Worm (Caenorhabditis elegans) whole organism, L1 larva: Measurements from ENCODE around the gene ZC518.8.

ENCODE experiments used
- C04F5.9 ChIP-seq: sonication (generic microtip); optimal IDR thresholded peaks from 2 replicates; lab custom pipeline; 2016; ENCODE audit warnings: missing genetic modification characterization, missing compliant biosample characterization
- F16B12.6 ChIP-seq: fragments of 150-350 bp; optimal IDR thresholded peaks from 2 replicates; lab custom pipeline; 2014; ENCODE audit warnings: missing biosample characterization, missing genetic modification characterization
- Y116A8C.19 ChIP-seq: sonication (generic microtip); optimal IDR thresholded peaks from 2 replicates; lab custom pipeline; 2016; ENCODE audit warnings: missing compliant biosample characterization, missing genetic modification characterization, borderline replicate concordance
- alr-1 ChIP-seq: fragments of 200-800 bp; sonication (Bioruptor generic); optimal IDR thresholded peaks from 2 replicates; lab custom pipeline; 2018; ENCODE audit warnings: borderline replicate concordance, mild to moderate bottlenecking, missing genetic modification characterization, missing compliant biosample characterization
- aly-2 ChIP-seq: fragments of 150-350 bp; optimal IDR thresholded peaks from 2 replicates; lab custom pipeline; 2014; ENCODE audit warnings: missing biosample characterization, missing genetic modification characterization
- ama-1 ChIP-seq: fragments of 150-350 bp; optimal IDR thresholded peaks from 2 replicates; lab custom pipeline; 2014
- ceh-8 ChIP-seq: fragments of 200-800 bp; sonication (Bioruptor generic); optimal IDR thresholded peaks from 2 replicates; lab custom pipeline; 2018; ENCODE audit warnings: mild to moderate bottlenecking, missing genetic modification characterization, moderate library complexity, missing compliant biosample characterization
- ceh-82 ChIP-seq, 3 experiments: fragments of 150-350 bp in 1 of 3; sonication (generic microtip) in 2 of 3; optimal IDR thresholded peaks; 2 replicates each; lab custom pipeline; 2014 to 2017; ENCODE audit warnings: missing biosample characterization in 3 of 3, missing genetic modification characterization in 3 of 3
- ceh-88 ChIP-seq: fragments of 200-800 bp; sonication (Bioruptor generic); IDR thresholded peaks from 2 replicates; pipeline ENCODE4 v1.3.6; 2022; ENCODE audit warnings: missing genetic modification characterization, missing compliant biosample characterization
- ces-1 ChIP-seq: fragments of 150-350 bp; optimal IDR thresholded peaks from 2 replicates; lab custom pipeline; 2014; ENCODE audit warnings: missing biosample characterization, missing genetic modification reagents, missing genetic modification characterization
- dpl-1 ChIP-seq, 3 experiments: fragments of 150-350 bp in 2 of 3; sonication (generic microtip) in 1 of 3; optimal IDR thresholded peaks; 2 replicates each; lab custom pipeline; 2014 to 2017; ENCODE audit warnings: missing biosample characterization in 3 of 3, missing genetic modification characterization in 3 of 3, missing genetic modification reagents in 3 of 3
- dsc-1 ChIP-seq: sonication (generic microtip); optimal IDR thresholded peaks from 2 replicates; lab custom pipeline; 2016; ENCODE audit warnings: mild to moderate bottlenecking, missing genetic modification characterization, missing compliant biosample characterization
- efl-1 ChIP-seq, 4 experiments: fragments of 150-350 bp; optimal IDR thresholded peaks in 3 of 4; peaks in 1 of 4; 1 replicate in 1 of 4; 2 replicates in 3 of 4; lab custom pipeline; 2014; ENCODE audit warnings: missing biosample characterization in 2 of 4, missing genetic modification characterization in 2 of 4, missing genetic modification reagents in 2 of 4
- efl-3 ChIP-seq: fragments of 200-800 bp; sonication (Bioruptor generic); optimal IDR thresholded peaks from 2 replicates; lab custom pipeline; 2018; ENCODE audit warnings: mild to moderate bottlenecking, missing genetic modification characterization, missing compliant biosample characterization
- egl-13 ChIP-seq: sonication (generic microtip); optimal IDR thresholded peaks from 2 replicates; lab custom pipeline; 2016; ENCODE audit warnings: missing genotype, missing genetic modification reagents, missing genetic modification characterization, missing compliant biosample characterization
- egl-27 ChIP-seq, 2 experiments: fragments of 150-350 bp in 1 of 2; sonication (generic microtip); optimal IDR thresholded peaks; 3 replicates each; lab custom pipeline; 2017 to 2018; ENCODE audit warnings: missing biosample characterization in 2 of 2, missing genetic modification characterization in 2 of 2, missing genetic modification reagents in 2 of 2
- elt-3 ChIP-seq, 6 experiments: fragments of 150-350 bp in 1 of 6; sonication (generic microtip); optimal IDR thresholded peaks; 2 replicates each; lab custom pipeline; 2017 to 2018; ENCODE audit warnings: missing biosample characterization in 6 of 6, missing genetic modification characterization in 6 of 6, inconsistent platforms in 1 of 6
- ets-5 ChIP-seq: fragments of 200-800 bp; sonication (Bioruptor generic); IDR thresholded peaks from 2 replicates; pipeline ENCODE4 v1.3.6; 2022; ENCODE audit warnings: missing genetic modification characterization, missing compliant biosample characterization
- fkh-10 ChIP-seq: sonication (generic microtip); optimal IDR thresholded peaks from 2 replicates; lab custom pipeline; 2017; ENCODE audit warnings: missing biosample characterization, missing genetic modification reagents, missing genetic modification characterization
- fkh-8 ChIP-seq: sonication (generic microtip); optimal IDR thresholded peaks from 2 replicates; lab custom pipeline; 2016; ENCODE audit warnings: mild to moderate bottlenecking, missing genetic modification characterization, missing compliant biosample characterization
- grh-1 ChIP-seq: fragments of 200-800 bp; sonication (Bioruptor generic); IDR thresholded peaks from 2 replicates; pipeline ENCODE4 v1.3.6; 2022; ENCODE audit warnings: missing genetic modification reagents, missing genetic modification characterization, missing compliant biosample characterization
- hlh-4 ChIP-seq: sonication (generic microtip); optimal IDR thresholded peaks from 2 replicates; lab custom pipeline; 2016; ENCODE audit warnings: mild to moderate bottlenecking, missing genetic modification characterization, missing compliant biosample characterization
- hpl-2 ChIP-seq: fragments of 150-350 bp; optimal IDR thresholded peaks from 2 replicates; lab custom pipeline; 2014; ENCODE audit warnings: missing biosample characterization, missing genetic modification reagents, missing genetic modification characterization
- isw-1 ChIP-seq: fragments of 200-800 bp; sonication (Bioruptor generic); IDR thresholded peaks from 2 replicates; pipeline ENCODE4 v1.3.6; 2022; ENCODE audit warnings: missing genetic modification characterization, missing compliant biosample characterization
- jun-1 ChIP-seq: fragments of 150-350 bp; optimal IDR thresholded peaks from 2 replicates; lab custom pipeline; 2014; ENCODE audit warnings: missing biosample characterization, missing genetic modification reagents, missing genetic modification characterization
- lin-15B ChIP-seq: fragments of 150-350 bp; sonication (generic microtip); optimal IDR thresholded peaks from 3 replicates; lab custom pipeline; 2014; ENCODE audit warnings: missing biosample characterization, missing genetic modification characterization
- lin-35 ChIP-seq, 2 experiments: fragments of 150-350 bp; optimal IDR thresholded peaks; 2 replicates each; lab custom pipeline; 2014; ENCODE audit warnings: missing biosample characterization in 2 of 2, missing genetic modification characterization in 2 of 2, missing genetic modification reagents in 2 of 2
- lsy-2 ChIP-seq, 2 experiments: fragments of 150-350 bp; optimal IDR thresholded peaks; 2 replicates each; lab custom pipeline; 2014; ENCODE audit warnings: missing biosample characterization in 2 of 2, missing genetic modification characterization in 2 of 2
- mab-9 ChIP-seq: fragments of 200-800 bp; sonication (Bioruptor generic); IDR thresholded peaks from 2 replicates; pipeline ENCODE4 v1.3.6; 2022; ENCODE audit warnings: missing genetic modification reagents, missing genetic modification characterization, missing compliant biosample characterization
- mdl-1 ChIP-seq, 2 experiments: fragments of 150-350 bp; optimal IDR thresholded peaks; 2 replicates each; lab custom pipeline; 2014 to 2017; ENCODE audit warnings: missing biosample characterization in 2 of 2, missing genetic modification characterization in 2 of 2, inconsistent platforms in 1 of 2
- nhr-11 ChIP-seq: fragments of 150-350 bp; optimal IDR thresholded peaks from 2 replicates; lab custom pipeline; 2014; ENCODE audit warnings: missing biosample characterization, missing genetic modification characterization
- nhr-19 ChIP-seq: fragments of 200-800 bp; sonication (Bioruptor generic); conservative IDR thresholded peaks from 2 replicates; pipeline ENCODE4 v1.3.6; 2022; ENCODE audit warnings: missing genetic modification characterization, missing compliant biosample characterization
- nhr-20 ChIP-seq: sonication (generic microtip); optimal IDR thresholded peaks from 2 replicates; lab custom pipeline; 2016; ENCODE audit warnings: mild to moderate bottlenecking, missing genetic modification characterization, missing compliant biosample characterization
- nhr-237 ChIP-seq: fragments of 150-350 bp; optimal IDR thresholded peaks from 2 replicates; lab custom pipeline; 2014; ENCODE audit warnings: missing biosample characterization, missing genetic modification characterization
- nhr-28 ChIP-seq: fragments of 150-350 bp; optimal IDR thresholded peaks from 2 replicates; lab custom pipeline; 2014; ENCODE audit warnings: missing biosample characterization, missing genetic modification characterization
- nhr-76 ChIP-seq: sonication (generic microtip); optimal IDR thresholded peaks from 2 replicates; lab custom pipeline; 2017; ENCODE audit warnings: missing biosample characterization, missing genetic modification characterization
- nhr-84 ChIP-seq: sonication (generic microtip); optimal IDR thresholded peaks from 2 replicates; lab custom pipeline; 2017; ENCODE audit warnings: missing biosample characterization, missing genetic modification characterization
- pag-3 ChIP-seq: sonication (generic microtip); optimal IDR thresholded peaks from 2 replicates; lab custom pipeline; 2017; ENCODE audit warnings: missing genetic modification characterization, mild to moderate bottlenecking, missing compliant biosample characterization, antibody characterized with exemption, borderline replicate concordance; ENCODE audit not compliant: insufficient read depth
- skn-1 ChIP-seq: fragments of 150-350 bp; optimal IDR thresholded peaks from 2 replicates; lab custom pipeline; 2014; ENCODE audit warnings: missing biosample characterization, missing genetic modification characterization
- snu-23 ChIP-seq: sonication (generic microtip); optimal IDR thresholded peaks from 2 replicates; lab custom pipeline; 2016; ENCODE audit warnings: missing genetic modification characterization, missing compliant biosample characterization
- sptf-1 ChIP-seq: fragments of 150-350 bp; optimal IDR thresholded peaks from 2 replicates; lab custom pipeline; 2014; ENCODE audit warnings: missing biosample characterization, missing genetic modification characterization
- sup-37 ChIP-seq: fragments of 200-800 bp; sonication (Bioruptor generic); optimal IDR thresholded peaks from 2 replicates; lab custom pipeline; 2018; ENCODE audit warnings: mild to moderate bottlenecking, missing genetic modification characterization, missing compliant biosample characterization
- tbx-2 ChIP-seq: sonication (generic microtip); optimal IDR thresholded peaks from 2 replicates; lab custom pipeline; 2016; ENCODE audit warnings: missing genetic modification characterization, missing compliant biosample characterization
- unc-30 ChIP-seq: sonication (generic microtip); optimal IDR thresholded peaks from 2 replicates; lab custom pipeline; 2017; ENCODE audit warnings: missing biosample characterization, missing genetic modification characterization
- unc-86 ChIP-seq: sonication (generic microtip); optimal IDR thresholded peaks from 2 replicates; lab custom pipeline; 2016; ENCODE audit warnings: missing genetic modification characterization, missing compliant biosample characterization
- xbp-1 ChIP-seq: sonication (generic microtip); optimal IDR thresholded peaks from 2 replicates; lab custom pipeline; 2016; ENCODE audit warnings: missing genetic modification characterization, missing compliant biosample characterization
- zip-4 ChIP-seq: fragments of 200-800 bp; sonication (Bioruptor generic); optimal IDR thresholded peaks from 2 replicates; lab custom pipeline; 2018; ENCODE audit warnings: mild to moderate bottlenecking, missing genetic modification characterization, moderate library complexity, missing compliant biosample characterization
- ztf-4 ChIP-seq: fragments of 150-350 bp; optimal IDR thresholded peaks from 2 replicates; lab custom pipeline; 2014; ENCODE audit warnings: missing biosample characterization, missing genetic modification characterization

Gene ZC518.8

DNA sequence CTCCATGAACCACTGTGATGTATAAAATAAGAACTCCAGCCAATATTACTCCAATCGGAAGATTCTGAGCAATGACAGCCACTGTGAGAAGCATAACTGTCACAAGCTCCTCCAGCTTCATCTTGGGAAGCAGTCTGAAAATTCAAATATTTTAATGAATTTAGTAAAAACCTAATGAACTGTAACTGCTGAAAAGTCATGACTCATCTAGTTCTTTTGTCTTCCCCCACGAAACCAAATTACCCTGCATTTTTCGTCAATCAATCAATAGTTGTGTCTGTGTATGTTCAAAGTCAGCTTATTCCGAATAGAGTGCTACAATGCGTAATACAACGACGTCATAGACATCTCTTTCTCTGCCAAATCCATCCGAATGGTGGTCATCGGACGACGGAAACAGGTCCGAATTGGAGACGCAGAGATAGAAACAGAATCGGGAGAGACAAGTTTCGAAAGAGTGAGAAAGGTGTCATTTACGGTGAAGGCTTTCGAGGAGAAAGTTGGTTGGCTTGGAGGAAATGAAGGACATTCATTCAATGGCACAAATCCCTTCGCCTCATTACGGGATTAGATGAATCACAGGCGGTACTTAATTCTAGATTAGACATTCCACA, 35.0 kb upstream of the ZC518.8 start (continued):
- TF ChIP-seq C04F5.9 (tag; lab: Kevin White, UChicago) (no peak), nhr-76 (no peak), Y116A8C.19 (tag; lab: Kevin White, UChicago) (no peak), fkh-8 (tag; lab: Kevin White, UChicago) (no peak), aly-2 (tag; lab: Kevin White, UChicago) (no peak), hpl-2 (GFP tag; lab: Kevin White, UChicago) (no peak), lin-35 (GFP tag; optimal IDR thresholded peaks at IDR 0.05; lab: Kevin White, UChicago) (peak in 1 of 2 experiments; percentile 50), sptf-1 (tag; lab: Kevin White, UChicago) (no peak), nhr-237 (no peak), lsy-2 (tag; optimal IDR thresholded peaks at IDR 0.05; lab: Kevin White, UChicago) (peak; percentile 16 to 54), efl-1 (optimal IDR thresholded peaks at IDR 0.05; lab: Kevin White, UChicago) (peak; percentile 23 to 28), efl-1 (GFP tag; optimal IDR thresholded peaks at IDR 0.05 in 1 of 2; lab: Kevin White, UChicago) (peak in 1 of 2 experiments; percentile 6), elt-3 (tag; optimal IDR thresholded peaks at IDR 0.05; lab: Kevin White, UChicago) (peak in 1 of 6 experiments; percentile 28), egl-13 (tag; lab: Kevin White, UChicago) (no peak), ets-5 (GFP tag; lab: Robert Waterston, UW) (no peak), hlh-4 (tag; lab: Kevin White, UChicago) (no peak), nhr-84 (tag; lab: Kevin White, UChicago) (no peak), zip-4 (GFP tag; lab: Kevin White, UChicago) (no peak), unc-86 (tag; lab: Kevin White, UChicago) (no peak), mdl-1 (tag; optimal IDR thresholded peaks at IDR 0.05; lab: Kevin White, UChicago) (no peak), tbx-2 (tag; lab: Kevin White, UChicago) (no peak), skn-1 (tag; lab: Kevin White, UChicago) (no peak), ces-1 (GFP tag; lab: Kevin White, UChicago) (no peak), xbp-1 (tag; lab: Kevin White, UChicago) (no peak), nhr-28 (tag; lab: Kevin White, UChicago) (no peak), grh-1 (GFP tag; lab: Robert Waterston, UW) (peak; percentile 67), egl-27 (tag; optimal IDR thresholded peaks at IDR 0.05; lab: Kevin White, UChicago) (no peak), snu-23 (GFP tag; lab: Kevin White, UChicago) (peak; percentile 18), sup-37 (GFP tag; lab: Kevin White, UChicago) (no peak), dpl-1 (GFP tag; optimal IDR thresholded peaks at IDR 0.05; lab: Kevin White, UChicago) (peak in 2 of 3 experiments; percentile 0 to 33), unc-30 (tag; lab: Kevin White, UChicago) (no peak), nhr-20 (tag; lab: Kevin White, UChicago) (peak; percentile 15), ceh-88 (GFP tag; lab: Robert Waterston, UW) (no peak), ztf-4 (tag; lab: Kevin White, UChicago) (peak; percentile 56), jun-1 (tag; lab: Kevin White, UChicago) (peak; percentile 15), mab-9 (GFP tag; lab: Robert Waterston, UW) (no peak), isw-1 (GFP tag; lab: Robert Waterston, UW) (no peak)

- TF ChIP-seq nhr-11 (tag; lab: Kevin White, UChicago): peak; percentile 87
- TF ChIP-seq lin-15B (tag; lab: Kevin White, UChicago): peak; percentile 94
- TF ChIP-seq ceh-82 (tag; optimal IDR thresholded peaks at IDR 0.05; lab: Kevin White, UChicago): peak; percentile 91 to 98 (median 93)
- peak; percentile 81 for TF ChIP-seq fkh-10 (GFP tag; lab: Kevin White, UChicago)
- peak; percentile 95 for TF ChIP-seq skn-1 (tag; lab: Kevin White, UChicago)
- TF ChIP-seq Y116A8C.19 (tag; lab: Kevin White, UChicago): peak; percentile 53
- TF ChIP-seq nhr-20 (tag; lab: Kevin White, UChicago): peak; percentile 94
- TF ChIP-seq nhr-84 (tag; lab: Kevin White, UChicago): no peak
- TF ChIP-seq nhr-19 (GFP tag; lab: Robert Waterston, UW): peak; percentile 96
- peak; percentile 8 for TF ChIP-seq pag-3 (tag; lab: Kevin White, UChicago)
- TF ChIP-seq dsc-1 (tag; lab: Kevin White, UChicago): peak; percentile 91
- peak; percentile 90 for TF ChIP-seq grh-1 (GFP tag; lab: Robert Waterston, UW)
- TF ChIP-seq ceh-8: peak; percentile 46
- TF ChIP-seq ama-1 (lab: Kevin White, UChicago): peak; percentile 20
- TF ChIP-seq C04F5.9 (tag; lab: Kevin White, UChicago): peak; percentile 91
- peak; percentile 10 for TF ChIP-seq efl-3 (GFP tag; lab: Kevin White, UChicago)
- peak; percentile 98 for TF ChIP-seq fkh-8 (tag; lab: Kevin White, UChicago)
- TF ChIP-seq F16B12.6 (tag; lab: Kevin White, UChicago): peak; percentile 72
- TF ChIP-seq alr-1: no peak
Observed at ce11 chrIV:12391003-12391637, 29.4 kb upstream of the ZC518.8 start, which contains the start of the genes rps-23 and dpm-3. rps-23 (minus strand) TSS chrIV:12391053. dpm-3 (plus strand) TSS chrIV:12391587.
